Fruit fly (Drosophila melanogaster) whole organism: ENCODE data around the gene CG16903.

ENCODE experiments used
- CG8478 ChIP-seq: fragments of >200 bp; optimal IDR thresholded peaks from 2 replicates; lab custom pipeline; 2018; ENCODE audit warnings: inconsistent platforms
- Dll ChIP-seq: fragments of >200 bp; optimal IDR thresholded peaks from 2 replicates; lab custom pipeline; 2017
- EcR ChIP-seq, 2 experiments: fragments of >200 bp; optimal IDR thresholded peaks; 2 replicates each; lab custom pipeline; 2017; ENCODE audit warnings: missing biosample characterization in 2 of 2, missing genetic modification characterization in 2 of 2, missing genetic modification reagents in 2 of 2
- pan ChIP-seq: fragments of >200 bp; optimal IDR thresholded peaks from 2 replicates; lab custom pipeline; 2017
- psq ChIP-seq: fragments of >200 bp; optimal IDR thresholded peaks from 2 replicates; lab custom pipeline; 2017
- usp ChIP-seq: fragments of >200 bp; optimal IDR thresholded peaks from 2 replicates; lab custom pipeline; 2017; ENCODE audit warnings: missing biosample characterization, missing genetic modification characterization, mixed read lengths

Gene CG16903

dm6 chrX:2075846-2076377 is 4.3 kb downstream of the CG16903 start, which contains the start of gene CG4045:
Gene CG4045 (minus strand): TSS chrX:2075900.
- TF ChIP-seq psq (lab: Kevin White, UChicago): no peak
- TF ChIP-seq pan: no peak
- no peak for TF ChIP-seq Dll (lab: Kevin White, UChicago)
- no peak for TF ChIP-seq CG8478 (lab: Kevin White, UChicago)
- TF ChIP-seq EcR (GFP tag; optimal IDR thresholded peaks at IDR 0.05; lab: Kevin White, UChicago): no peak
- TF ChIP-seq usp (GFP tag; lab: Kevin White, UChicago): no peak

- TF ChIP-seq EcR (GFP tag; optimal IDR thresholded peaks at IDR 0.05; lab: Kevin White, UChicago) (no peak), psq (lab: Kevin White, UChicago) (no peak), usp (GFP tag; lab: Kevin White, UChicago) (no peak), Dll (lab: Kevin White, UChicago) (no peak), pan (no peak), CG8478 (lab: Kevin White, UChicago) (no peak)
Measured at dm6 chrX:2073325-2073724, 6.9 kb downstream of the CG16903 start, which contains the start of gene CG4199. Gene CG4199 (minus strand): TSS chrX:2073483.

dm6 chrX:2071878-2072817 is 8.1 kb downstream of the CG16903 start, which contains the start of gene Rtca:
Gene Rtca (plus strand): TSS chrX:2072413.
- TF ChIP-seq usp (GFP tag; lab: Kevin White, UChicago) (no peak), CG8478 (lab: Kevin White, UChicago) (no peak), Dll (lab: Kevin White, UChicago) (peak; percentile 66)

dm6 chrX:2070708-2071063 is 9.5 kb downstream of the CG16903 start:
- TF ChIP-seq CG8478 (lab: Kevin White, UChicago): no peak
- no peak for TF ChIP-seq usp (GFP tag; lab: Kevin White, UChicago)
- TF ChIP-seq psq (lab: Kevin White, UChicago): no peak
- TF ChIP-seq pan: no peak
- no peak for TF ChIP-seq EcR (GFP tag; optimal IDR thresholded peaks at IDR 0.05; lab: Kevin White, UChicago)
- no peak for TF ChIP-seq Dll (lab: Kevin White, UChicago)

dm6 chrX:2069787-2070707 is 10.2 kb downstream of the CG16903 start:
- no peak for TF ChIP-seq usp (GFP tag; lab: Kevin White, UChicago)
- no peak for TF ChIP-seq pan
- no peak for TF ChIP-seq Dll (lab: Kevin White, UChicago)
- TF ChIP-seq psq (lab: Kevin White, UChicago): no peak
- no peak for TF ChIP-seq CG8478 (lab: Kevin White, UChicago)
- no peak for TF ChIP-seq EcR (GFP tag; optimal IDR thresholded peaks at IDR 0.05; lab: Kevin White, UChicago)

dm6 chrX:2068292-2068691 is 11.9 kb downstream of the CG16903 start, which contains the start of gene CG4194:
Gene CG4194 (plus strand): TSS chrX:2068592.
- TF ChIP-seq Dll (lab: Kevin White, UChicago) (no peak), psq (lab: Kevin White, UChicago) (no peak), EcR (GFP tag; optimal IDR thresholded peaks at IDR 0.05; lab: Kevin White, UChicago) (no peak), usp (GFP tag; lab: Kevin White, UChicago) (no peak), CG8478 (lab: Kevin White, UChicago) (no peak), pan (no peak)

dm6 chrX:2066259-2066658 is 13.9 kb downstream of the CG16903 start, which contains the start of gene CG14054:
Gene CG14054 (minus strand): TSS chrX:2066359.
- TF ChIP-seq psq (lab: Kevin White, UChicago) (no peak), EcR (GFP tag; optimal IDR thresholded peaks at IDR 0.05; lab: Kevin White, UChicago) (no peak), usp (GFP tag; lab: Kevin White, UChicago) (no peak), CG8478 (lab: Kevin White, UChicago) (no peak), Dll (lab: Kevin White, UChicago) (no peak), pan (no peak)

dm6 chrX:2065073-2065472 is 15.1 kb downstream of the CG16903 start, which contains the start of gene CG4281:
Gene CG4281 (minus strand): TSS chrX:2065142.
- no peak for TF ChIP-seq usp (GFP tag; lab: Kevin White, UChicago)
- TF ChIP-seq pan: no peak
- no peak for TF ChIP-seq Dll (lab: Kevin White, UChicago)
- TF ChIP-seq EcR (GFP tag; optimal IDR thresholded peaks at IDR 0.05; lab: Kevin White, UChicago): no peak
- no peak for TF ChIP-seq CG8478 (lab: Kevin White, UChicago)
- TF ChIP-seq psq (lab: Kevin White, UChicago): no peak

dm6 chrX:2061849-2062248 is 18.4 kb downstream of the CG16903 start, which contains the start of gene Sik2:
Gene Sik2 (minus strand): TSS chrX:2061915.
- no peak for TF ChIP-seq Dll (lab: Kevin White, UChicago)

- no peak for TF ChIP-seq psq (lab: Kevin White, UChicago)
- TF ChIP-seq CG8478 (lab: Kevin White, UChicago): no peak
- TF ChIP-seq pan: no peak
- no peak for TF ChIP-seq Dll (lab: Kevin White, UChicago)
- no peak for TF ChIP-seq EcR (GFP tag; optimal IDR thresholded peaks at IDR 0.05; lab: Kevin White, UChicago)
- TF ChIP-seq usp (GFP tag; lab: Kevin White, UChicago): no peak
Measured at dm6 chrX:2061119-2061518, 19.1 kb downstream of the CG16903 start.
